Worm (Caenorhabditis elegans): ENCODE results near the gene ZK757.1.

ZK757.1 gene

ce11 chrIII:9867780-9868503, 3.0 kb downstream of the ZK757.1 start, which contains the start of gene dhhc-4 (continued):
- TF ChIP-seq nhr-76 (tag; optimal IDR thresholded peaks at IDR 0.05) (no peak), irx-1 (tag; optimal IDR thresholded peaks at IDR 0.05) (peak; percentile 95), nhr-71 (tag; optimal IDR thresholded peaks at IDR 0.05) (peak; percentile 94), vab-15 (tag; optimal IDR thresholded peaks at IDR 0.05) (peak; percentile 33), lsy-2 (tag; optimal IDR thresholded peaks at IDR 0.05) (peak; percentile 74 to 87), nhr-90 (tag; optimal IDR thresholded peaks at IDR 0.05; ENCODE audit: poor library complexity) (peak; percentile 96), tlp-1 (tag; optimal IDR thresholded peaks at IDR 0.05) (no peak), nhr-85 (tag) (peak; percentile 92), ets-5 (GFP tag; IDR thresholded peaks at IDR 0.05) (no peak), Y116A8C.19 (tag; optimal IDR thresholded peaks at IDR 0.05; ENCODE audit: borderline replicate concordance) (peak; percentile 73), rnt-1 (tag; optimal IDR thresholded peaks at IDR 0.05) (peak; percentile 99), snpc-4 (tag; optimal IDR thresholded peaks at IDR 0.05) (peak; percentile 28), F16B12.6 (tag; optimal IDR thresholded peaks at IDR 0.05) (peak; percentile 0), lir-3 (tag; optimal IDR thresholded peaks at IDR 0.05; ENCODE audit: poor library complexity) (peak; percentile 96), pag-3 (tag; optimal IDR thresholded peaks at IDR 0.05; ENCODE audit: borderline replicate concordance, insufficient read depth) (no peak), grh-1 (GFP tag; IDR thresholded peaks at IDR 0.05) (peak; percentile 83), ceh-90 (tag; optimal IDR thresholded peaks at IDR 0.05) (peak; percentile 97), sup-37 (GFP tag; optimal IDR thresholded peaks at IDR 0.05) (peak; percentile 82), fkh-10 (GFP tag; optimal IDR thresholded peaks at IDR 0.05) (no peak), mdl-1 (tag; optimal IDR thresholded peaks at IDR 0.05) (no peak)

- peak; percentile 33 for TF ChIP-seq lin-14 (GFP tag; optimal IDR thresholded peaks at IDR 0.05)
- TF ChIP-seq nhr-85 (tag), result peak; percentile 48
- TF ChIP-seq ces-1 (GFP tag; optimal IDR thresholded peaks at IDR 0.05), result peak; percentile 16
- no peak for TF ChIP-seq pax-3 (tag; optimal IDR thresholded peaks at IDR 0.05)
- TF ChIP-seq unc-62 (GFP tag; optimal IDR thresholded peaks at IDR 0.05), result no peak
- no peak for TF ChIP-seq tlp-1 (tag; optimal IDR thresholded peaks at IDR 0.05)
- TF ChIP-seq fkh-10 (GFP tag; optimal IDR thresholded peaks at IDR 0.05), result peak; percentile 80
- TF ChIP-seq mdl-1 (tag; optimal IDR thresholded peaks at IDR 0.05), result no peak
- no peak for TF ChIP-seq zip-4 (GFP tag; optimal IDR thresholded peaks at IDR 0.05)
- peak; percentile 19 for TF ChIP-seq blmp-1 (tag; optimal IDR thresholded peaks at IDR 0.05)
These were observed 3.6 kb downstream of the ZK757.1 start for ce11 chrIII:9867352-9867751.

- TF ChIP-seq lsy-2 (tag; optimal IDR thresholded peaks at IDR 0.05) (peak in 1 of 2 experiments; percentile 85), pax-3 (tag; optimal IDR thresholded peaks at IDR 0.05) (no peak)
These were observed 8.5 kb downstream of the ZK757.1 start for ce11 chrIII:9862469-9862868.

ce11 chrIII:9861470-9862342, 9.2 kb downstream of the ZK757.1 start:
- no peak for TF ChIP-seq aha-1 (tag; optimal IDR thresholded peaks at IDR 0.05)
- no peak for TF ChIP-seq unc-98 (GFP tag; IDR thresholded peaks at IDR 0.05)
- TF ChIP-seq dpl-1 (GFP tag; optimal IDR thresholded peaks at IDR 0.05), result peak; percentile 23 to 47 (median 36)
- TF ChIP-seq blmp-1 (tag; optimal IDR thresholded peaks at IDR 0.05), result peak; percentile 12
- TF ChIP-seq unc-130 (tag; optimal IDR thresholded peaks at IDR 0.05), result peak; percentile 45
- no peak for TF ChIP-seq isw-1 (GFP tag; IDR thresholded peaks at IDR 0.05)
- TF ChIP-seq irx-1 (tag; optimal IDR thresholded peaks at IDR 0.05), result peak; percentile 46
- peak; percentile 59 for TF ChIP-seq snu-23 (GFP tag; optimal IDR thresholded peaks at IDR 0.05)
- no peak for TF ChIP-seq sup-37 (GFP tag; optimal IDR thresholded peaks at IDR 0.05)
- TF ChIP-seq mdl-1 (tag; optimal IDR thresholded peaks at IDR 0.05), result peak in 1 of 2 experiments; percentile 75
- TF ChIP-seq nhr-12 (tag; optimal IDR thresholded peaks at IDR 0.05), result no peak
- TF ChIP-seq nhr-47 (tag; optimal IDR thresholded peaks at IDR 0.05), result peak; percentile 77
- TF ChIP-seq fkh-8 (tag; optimal IDR thresholded peaks at IDR 0.05), result peak; percentile 49
- TF ChIP-seq fkh-4 (tag; optimal IDR thresholded peaks at IDR 0.05; ENCODE audit: borderline replicate concordance), result no peak
- peak; percentile 10 for TF ChIP-seq fkh-10 (GFP tag; optimal IDR thresholded peaks at IDR 0.05)
- peak; percentile 8 for TF ChIP-seq nhr-11 (tag; optimal IDR thresholded peaks at IDR 0.05)
- peak; percentile 47 to 53 for TF ChIP-seq efl-1 (optimal IDR thresholded peaks at IDR 0.05)
- peak; percentile 22 to 85 for TF ChIP-seq efl-1 (GFP tag; optimal IDR thresholded peaks at IDR 0.05 in 1 of 2)
- no peak for TF ChIP-seq nhr-237 (tag; optimal IDR thresholded peaks at IDR 0.05)
- TF ChIP-seq efl-3 (GFP tag; optimal IDR thresholded peaks at IDR 0.05), result no peak
- peak; percentile 37 for TF ChIP-seq pax-3 (tag; optimal IDR thresholded peaks at IDR 0.05)
- TF ChIP-seq ces-1 (GFP tag; optimal IDR thresholded peaks at IDR 0.05), result no peak
- TF ChIP-seq ztf-4 (tag; optimal IDR thresholded peaks at IDR 0.05), result no peak
- TF ChIP-seq fos-1 (tag; optimal IDR thresholded peaks at IDR 0.05), result peak; percentile 36
